Worm (Caenorhabditis elegans): ENCODE measurements around the gene F45E1.4.

DNA sequence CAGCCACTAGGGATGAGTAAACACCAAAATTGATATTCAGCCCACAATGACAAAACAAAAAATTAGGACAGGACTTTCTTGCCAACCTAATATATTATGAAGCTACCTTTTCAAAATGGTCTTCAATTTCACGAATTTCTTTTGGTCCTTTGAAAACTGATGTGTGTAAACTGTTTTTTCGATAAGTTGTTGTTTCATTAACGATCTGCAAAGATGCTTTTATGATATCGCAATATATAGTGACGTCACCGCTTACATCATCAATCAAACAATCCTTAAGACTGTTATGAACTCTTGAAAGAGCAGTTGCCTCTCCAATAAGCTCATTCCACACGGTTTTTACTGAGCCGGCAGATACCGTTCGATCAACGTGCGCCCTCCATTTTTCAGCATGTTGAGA, 6.3 kb downstream of the F45E1.4 start:
- TF ChIP-seq nhr-76 (tag; optimal IDR thresholded peaks at IDR 0.05) (no peak), unc-62 (GFP tag; optimal IDR thresholded peaks at IDR 0.05) (no peak), lsy-2 (tag; optimal IDR thresholded peaks at IDR 0.05) (no peak), mdl-1 (tag; optimal IDR thresholded peaks at IDR 0.05) (no peak), tlp-1 (tag; optimal IDR thresholded peaks at IDR 0.05) (no peak), snpc-4 (tag; optimal IDR thresholded peaks at IDR 0.05) (no peak), ceh-8 (GFP tag; optimal IDR thresholded peaks at IDR 0.05) (no peak)
